Fruit fly (Drosophila melanogaster) ovary, adult (tissue): ENCODE measurements around the gene ND-49.
A peak's percentile ranks its signal among the peaks of the same experiment; 100 is the strongest.

Experiments used
- CG17801 ChIP-seq: fragments of 200-800 bp; optimal IDR thresholded peaks from 2 replicates; lab custom pipeline; 2019; ENCODE audit warnings: missing biosample characterization, mild to moderate bottlenecking, missing genetic modification characterization, moderate library complexity; ENCODE audit not compliant: partially characterized antibody

The ND-49 gene

DNA sequence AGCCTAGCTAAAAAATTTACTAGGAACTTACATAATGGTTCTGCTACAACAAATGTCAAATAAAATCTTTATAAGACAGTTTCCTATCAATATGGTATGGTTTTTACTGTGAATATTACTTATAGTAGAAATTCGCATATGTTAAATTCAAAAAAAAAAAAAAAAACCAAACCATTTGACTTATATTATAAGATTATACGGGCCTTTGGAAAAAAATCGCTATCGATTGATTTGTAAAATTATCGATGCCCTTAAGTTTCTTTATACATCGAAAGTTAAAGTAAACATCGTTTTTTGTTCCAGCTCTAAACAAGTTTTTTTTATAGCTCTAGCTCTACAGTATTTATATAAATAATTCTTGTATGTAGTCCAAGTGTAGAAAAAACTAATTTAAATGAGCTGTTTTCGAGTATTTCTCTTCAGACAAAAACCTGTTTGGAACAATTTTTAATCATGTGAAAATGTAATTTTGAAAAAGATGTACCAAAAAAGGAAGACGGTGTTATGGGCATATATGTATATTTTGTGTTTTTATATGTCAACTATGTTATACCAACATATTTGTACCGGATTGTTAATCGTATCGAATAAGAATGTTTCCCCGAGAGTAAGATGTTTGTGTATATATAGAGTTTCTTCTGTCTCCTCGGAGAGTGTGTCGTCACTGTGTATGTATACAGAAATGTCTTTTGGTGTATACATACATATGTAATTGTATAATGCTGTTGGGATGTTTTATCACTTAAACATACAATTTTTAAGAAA is at the start of gene ND-49, which contains the start of gene Ephrin:
TSS of gene ND-49 (minus strand) at position 51 of the 765 bp plus-strand sequence.
TSS of gene Ephrin (plus strand) at position 252 of the 765 bp plus-strand sequence.
- no peak for TF ChIP-seq CG17801 (GFP tag; lab: Kevin White, UChicago)

DNA sequence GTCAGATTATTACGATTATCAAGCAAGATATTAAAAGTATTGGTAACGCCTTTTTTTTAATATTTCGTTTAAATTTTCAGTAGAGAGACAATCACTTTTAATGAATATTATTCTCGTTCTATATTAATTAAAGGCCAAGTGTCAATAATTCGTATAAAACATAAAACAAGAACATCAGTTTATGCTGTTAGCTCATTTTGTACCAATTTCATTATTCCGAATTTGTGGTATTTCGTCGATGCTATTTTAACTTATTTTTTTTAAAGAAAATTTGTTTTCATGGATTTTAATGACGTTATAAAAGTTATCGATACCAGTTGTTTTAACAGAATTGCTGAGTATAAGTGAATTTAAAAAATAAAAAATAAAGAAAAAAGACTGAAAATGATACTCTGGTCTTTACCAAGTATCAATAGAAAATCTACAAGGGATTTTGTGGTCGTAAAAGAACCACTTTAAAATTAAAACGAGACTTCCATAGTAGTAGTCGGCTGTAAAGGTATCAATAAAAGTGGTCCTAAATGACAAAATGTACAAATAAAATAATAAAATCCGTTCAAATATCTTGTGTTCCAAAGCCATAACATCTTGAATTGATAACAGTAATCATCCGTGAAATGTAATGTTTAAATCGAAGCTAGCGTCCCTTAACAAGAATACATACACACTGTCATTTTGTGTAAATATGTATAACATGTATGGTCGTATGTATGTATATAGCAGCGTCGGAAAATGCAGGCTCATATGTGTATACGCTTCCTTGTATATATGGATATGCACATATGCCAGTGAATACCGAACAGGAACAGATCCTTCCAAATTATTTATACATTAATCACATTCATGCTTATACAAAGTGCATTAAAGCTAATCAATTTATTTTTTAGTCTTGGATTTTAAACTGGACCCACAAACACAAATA is 39.3 kb upstream of the ND-49 start, which contains the start of gene Eph:
TSS of gene Eph (plus strand) at position 287 of the 922 bp plus-strand sequence.
- TF ChIP-seq CG17801 (GFP tag; lab: Kevin White, UChicago), result no peak

DNA sequence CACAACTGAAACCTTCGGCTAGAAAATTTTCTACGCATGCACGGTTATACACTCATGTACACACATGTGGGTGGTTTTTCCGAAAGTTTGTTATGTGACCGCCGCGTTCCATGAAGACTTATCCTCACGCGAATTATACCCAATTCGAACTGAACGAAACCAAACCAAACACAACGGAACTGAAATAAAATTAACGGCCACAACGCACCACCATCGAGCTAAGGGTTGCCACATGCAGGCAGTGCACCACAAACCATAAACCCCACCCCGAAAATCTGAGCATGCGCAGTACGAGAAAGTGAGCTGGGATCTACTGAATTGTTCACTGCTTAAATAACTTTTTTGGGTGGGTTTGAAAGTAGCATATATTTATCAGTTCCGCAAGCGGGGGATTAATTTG is 36.1 kb upstream of the ND-49 start, which contains the start of gene onecut:
TSS of gene onecut (minus strand) at position 152 of the 400 bp plus-strand sequence.
- no peak for TF ChIP-seq CG17801 (GFP tag; lab: Kevin White, UChicago)

DNA sequence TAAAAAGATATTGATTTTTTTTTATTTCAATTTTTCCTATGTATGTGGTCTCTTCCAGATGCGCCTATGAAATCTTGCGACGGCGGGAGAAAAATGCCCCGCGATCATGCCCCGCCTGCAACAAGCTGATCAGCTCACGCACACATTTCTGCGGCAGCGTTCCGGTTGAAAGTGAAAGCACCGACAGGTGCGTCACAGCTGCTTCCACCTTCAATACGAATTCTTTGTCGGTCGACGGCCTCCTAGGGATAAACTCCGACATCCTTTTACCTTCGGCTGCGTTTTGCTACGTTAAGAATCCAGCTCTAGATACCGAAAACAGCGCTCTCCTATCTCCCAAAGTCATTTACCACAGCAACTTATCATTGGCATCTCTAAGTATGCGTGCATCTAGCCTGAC is 17.2 kb upstream of the ND-49 start:
- TF ChIP-seq CG17801 (GFP tag; lab: Kevin White, UChicago), result no peak

DNA sequence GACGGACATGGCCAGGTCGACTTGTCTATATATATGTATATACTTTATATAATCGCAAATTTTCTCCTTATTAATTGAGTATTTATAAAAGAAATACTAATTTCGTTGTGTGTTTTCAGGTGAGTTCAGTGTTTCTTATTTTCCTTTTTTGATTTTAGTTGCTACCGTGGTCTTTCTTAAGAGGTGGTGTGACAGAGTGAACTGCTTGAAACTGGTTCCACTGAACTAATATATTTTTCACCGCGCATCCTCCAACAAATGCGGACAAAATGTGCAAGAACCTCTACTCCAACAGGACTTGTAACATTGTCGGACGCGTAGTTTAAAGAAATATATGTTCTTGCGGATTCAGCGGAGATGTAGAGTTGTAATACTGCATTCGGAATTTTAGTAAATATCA is 11.5 kb upstream of the ND-49 start, which contains the start of gene CG1909:
TSS of gene CG1909 (plus strand) at position 273 of the 400 bp plus-strand sequence.
- TF ChIP-seq CG17801 (GFP tag; lab: Kevin White, UChicago), result no peak

DNA sequence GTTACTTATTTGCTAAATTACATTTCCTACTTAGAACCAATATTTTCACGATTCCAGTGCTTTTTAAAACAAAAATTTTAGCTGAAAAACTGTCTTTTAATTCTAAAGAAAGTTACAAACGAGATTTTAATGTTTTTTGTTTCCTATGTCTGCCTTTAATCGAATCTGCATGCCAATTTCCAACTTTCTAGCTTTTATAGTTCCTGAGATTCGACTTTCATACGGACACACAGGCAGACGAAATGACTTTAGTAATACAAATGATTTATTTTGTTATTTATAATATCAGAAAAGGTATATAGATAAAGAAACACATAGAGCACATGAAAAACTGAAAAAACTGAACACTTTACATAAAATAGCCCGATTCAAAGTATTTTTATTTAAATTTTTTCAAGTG is 5.1 kb upstream of the ND-49 start:
- no peak for TF ChIP-seq CG17801 (GFP tag; lab: Kevin White, UChicago)

DNA sequence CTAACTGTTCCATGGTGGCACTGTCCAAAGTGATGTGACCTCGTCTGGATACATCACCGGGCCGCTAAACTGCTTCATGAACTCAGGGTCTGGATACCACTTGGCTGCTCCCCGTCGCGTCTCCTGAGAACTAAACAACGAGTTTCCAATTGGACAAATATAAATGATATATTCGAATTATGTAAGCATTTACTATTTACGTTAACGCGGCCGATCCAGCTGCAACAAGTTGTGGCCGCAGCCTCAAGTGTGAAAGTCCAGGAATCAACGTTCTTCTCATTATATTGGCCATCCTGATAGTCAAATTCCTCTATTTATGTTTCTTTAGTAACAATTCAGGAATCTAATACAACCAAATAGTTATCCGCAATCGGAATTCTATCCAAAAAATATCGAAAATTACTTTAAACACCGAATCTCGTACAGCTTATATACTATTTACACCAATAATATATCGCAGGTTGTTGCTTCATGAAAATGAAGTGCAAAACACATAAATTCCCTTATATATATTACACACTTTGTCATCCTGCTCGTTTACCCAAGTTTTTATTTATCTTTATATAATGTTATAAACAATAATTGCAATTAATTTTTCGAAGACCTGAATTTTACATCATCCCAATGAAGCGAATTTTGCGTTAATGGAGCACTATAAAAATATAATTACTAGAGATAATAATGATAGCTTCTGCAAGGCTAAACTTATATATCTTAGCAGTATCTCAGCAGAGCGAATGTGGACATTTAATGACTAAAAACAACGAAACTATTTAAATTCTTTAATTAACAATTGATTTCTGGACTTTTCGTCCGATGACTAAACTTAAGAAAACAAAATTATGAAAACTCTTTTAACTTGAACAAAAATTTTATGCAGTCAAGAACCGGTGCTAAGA is 701 bp downstream of the ND-49 start:
- TF ChIP-seq CG17801 (GFP tag; lab: Kevin White, UChicago), result no peak

DNA sequence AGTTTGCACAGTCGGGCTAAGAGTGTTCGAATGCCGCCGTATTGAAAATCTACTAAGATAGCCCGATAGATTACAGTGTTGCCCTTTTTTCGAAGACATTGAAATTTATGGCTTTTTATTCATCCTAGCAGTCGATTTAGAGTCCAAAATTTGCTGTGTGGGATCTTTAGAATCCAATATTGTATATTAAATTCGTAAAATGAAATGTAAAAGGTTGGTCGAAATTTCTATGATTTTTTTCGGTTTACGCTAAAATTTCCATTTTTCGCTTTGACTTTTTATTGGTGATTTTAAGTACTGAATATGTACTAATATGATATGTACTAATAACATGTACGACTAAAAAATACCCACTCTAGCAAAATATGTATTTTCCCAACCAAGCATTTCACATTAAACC is 4.1 kb downstream of the ND-49 start:
- no peak for TF ChIP-seq CG17801 (GFP tag; lab: Kevin White, UChicago)

DNA sequence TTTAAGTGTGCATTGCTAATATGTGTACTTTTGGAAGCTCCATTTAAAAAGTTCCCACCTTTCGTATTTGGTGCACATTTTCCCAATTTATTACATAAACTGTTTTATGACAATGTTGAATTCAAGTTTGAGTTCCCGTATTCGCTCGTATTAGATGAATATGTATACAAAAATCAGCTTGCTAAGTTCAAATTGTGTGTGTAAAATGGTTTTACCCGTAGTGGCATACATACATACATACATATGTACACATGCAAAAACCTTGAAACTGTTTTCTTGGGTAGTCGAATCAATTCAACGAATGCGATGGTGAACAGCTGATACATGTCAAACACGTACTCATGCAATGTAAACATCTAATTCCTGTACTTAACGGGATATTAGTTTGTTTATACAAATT is 12.9 kb downstream of the ND-49 start:
- no peak for TF ChIP-seq CG17801 (GFP tag; lab: Kevin White, UChicago)

DNA sequence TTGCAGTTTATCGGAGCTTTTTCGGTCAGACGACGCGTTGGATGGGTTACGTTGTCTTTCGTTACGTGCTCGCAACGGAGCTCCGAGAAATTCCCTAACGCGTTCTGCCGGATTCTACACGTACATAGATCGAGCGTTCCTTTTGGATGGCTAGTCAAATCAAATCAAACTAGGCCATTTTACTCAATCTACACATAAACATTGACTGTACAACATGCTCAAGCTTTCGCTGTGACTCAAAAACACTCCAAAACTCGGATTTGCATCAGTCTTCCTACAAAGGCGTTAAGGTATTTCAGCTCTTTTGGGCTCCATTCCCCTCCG is 13.5 kb downstream of the ND-49 start, which contains the start of gene Pur-alpha:
TSS of gene Pur-alpha (plus strand) at position 138 of the 324 bp plus-strand sequence.
- peak; percentile 26 for TF ChIP-seq CG17801 (GFP tag; lab: Kevin White, UChicago)

DNA sequence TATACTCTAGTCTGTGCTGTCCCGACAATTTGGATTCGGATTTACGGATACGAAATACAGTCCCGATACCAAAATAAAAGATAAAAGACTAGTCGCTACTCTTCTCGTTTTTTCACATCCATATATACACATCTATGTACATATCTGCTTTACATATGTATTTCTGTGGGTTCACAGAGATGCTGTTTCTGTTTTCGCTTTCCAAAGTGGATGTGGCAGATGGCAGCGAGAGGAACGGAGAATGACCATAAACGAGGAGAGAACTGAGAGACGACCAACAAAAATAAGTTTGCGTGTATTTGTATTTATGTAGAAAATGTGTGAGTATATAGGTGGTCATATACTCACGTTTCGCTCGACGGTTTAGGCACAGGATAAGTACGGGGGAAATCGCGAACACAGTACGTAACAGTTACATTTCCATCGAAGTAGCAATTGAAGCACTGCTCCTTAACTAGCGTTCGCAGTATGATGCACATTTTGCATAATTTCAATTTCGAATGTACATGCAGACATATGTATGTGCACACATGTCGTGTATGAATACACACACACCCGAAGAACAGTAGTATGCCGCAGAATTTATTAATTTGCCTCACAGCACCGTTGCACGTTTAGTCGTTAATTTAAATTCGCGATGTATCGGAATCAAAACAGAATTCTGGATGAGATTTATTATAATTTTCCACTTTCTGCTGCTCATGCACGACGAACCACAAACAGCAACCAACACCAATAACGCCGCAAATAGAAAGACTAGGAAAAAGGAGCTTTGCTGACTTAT is 14.1 kb downstream of the ND-49 start, which contains the start of gene Tdg:
TSS of gene Tdg (minus strand) at position 760 of the 784 bp plus-strand sequence.
- no peak for TF ChIP-seq CG17801 (GFP tag; lab: Kevin White, UChicago)

DNA sequence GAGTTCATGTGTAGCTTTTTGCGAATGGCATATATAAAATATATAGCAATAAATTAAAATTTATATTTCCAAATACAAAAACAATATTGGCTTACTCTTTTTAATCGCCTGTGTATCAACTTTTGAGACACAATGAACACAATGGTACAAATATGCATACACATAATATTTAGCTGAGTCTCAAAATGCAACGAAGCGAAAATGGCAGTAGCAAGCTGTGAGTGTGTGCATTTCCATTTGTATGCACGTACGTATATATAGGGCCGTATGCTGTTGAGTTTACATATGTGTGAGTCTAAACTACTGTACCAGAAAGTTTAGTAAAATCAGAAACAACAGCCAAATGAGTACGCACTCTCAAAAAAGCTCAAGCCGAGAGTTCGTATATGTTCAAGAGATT is 16.6 kb downstream of the ND-49 start:
- TF ChIP-seq CG17801 (GFP tag; lab: Kevin White, UChicago), result no peak

DNA sequence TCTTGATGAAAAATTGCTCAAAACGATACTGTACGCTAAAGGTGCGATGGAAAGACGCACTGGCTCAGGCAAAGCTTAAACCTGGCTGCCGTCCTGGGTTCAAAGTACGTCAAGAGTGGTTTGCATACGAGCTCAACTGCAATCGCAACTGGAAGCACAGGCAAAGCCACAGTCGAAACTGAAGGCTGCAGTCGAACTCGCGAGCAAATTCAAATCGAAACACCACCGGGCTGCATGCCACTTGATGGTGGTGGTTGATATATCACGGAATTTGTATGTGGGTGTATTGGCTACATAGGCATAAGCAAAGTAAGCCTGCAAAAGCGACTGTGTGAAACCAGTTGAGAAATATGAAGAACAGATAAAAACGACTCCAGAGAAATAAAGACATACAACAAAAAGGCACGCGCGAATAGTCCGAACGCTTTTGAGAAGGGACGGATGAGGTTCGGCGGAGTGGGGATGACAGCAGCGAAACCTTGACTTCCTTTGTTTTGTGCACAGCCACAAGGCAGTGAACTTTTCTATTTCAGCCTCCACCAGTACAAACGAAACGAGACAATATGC is 51.9 kb downstream of the ND-49 start:
- TF ChIP-seq CG17801 (GFP tag; lab: Kevin White, UChicago), result no peak
